Worm (Caenorhabditis elegans) whole organism, L2 larva: ENCODE results near the gene str-138.

Experiments
- C34F6.9 ChIP-seq: fragments of 150-350 bp; optimal IDR thresholded peaks from 2 replicates; lab custom pipeline; 2014; ENCODE audit warnings: missing biosample characterization, missing genetic modification characterization
- R02D3.7 ChIP-seq: fragments of 150-350 bp; optimal IDR thresholded peaks from 2 replicates; lab custom pipeline; 2014; ENCODE audit warnings: missing biosample characterization, missing genetic modification characterization
- Y55F3AM.14 ChIP-seq: fragments of 200-800 bp; sonication (Bioruptor generic); optimal IDR thresholded peaks from 2 replicates; lab custom pipeline; 2018; ENCODE audit warnings: mild to moderate bottlenecking, missing genetic modification characterization, missing compliant biosample characterization
- alr-1 ChIP-seq: fragments of 150-350 bp; optimal IDR thresholded peaks from 2 replicates; lab custom pipeline; 2014; ENCODE audit warnings: missing biosample characterization, missing genetic modification characterization
- aly-2 ChIP-seq: fragments of 150-350 bp; optimal IDR thresholded peaks from 2 replicates; lab custom pipeline; 2014; ENCODE audit warnings: missing biosample characterization, missing genetic modification characterization
- ama-1 ChIP-seq: fragments of 150-350 bp; optimal IDR thresholded peaks from 2 replicates; lab custom pipeline; 2018; ENCODE audit warnings: inconsistent platforms
- blmp-1 ChIP-seq: sonication (generic microtip); optimal IDR thresholded peaks from 2 replicates; lab custom pipeline; 2017; ENCODE audit warnings: missing genetic modification characterization, mild to moderate bottlenecking, missing compliant biosample characterization, antibody characterized with exemption, moderate library complexity; ENCODE audit not compliant: insufficient read depth
- ceh-82 ChIP-seq: fragments of 150-350 bp; optimal IDR thresholded peaks from 2 replicates; lab custom pipeline; 2014; ENCODE audit warnings: missing biosample characterization, missing genetic modification characterization
- crh-2 ChIP-seq: sonication (generic microtip); optimal IDR thresholded peaks from 2 replicates; lab custom pipeline; 2017; ENCODE audit warnings: missing biosample characterization, missing genetic modification characterization
- dmd-4 ChIP-seq: sonication (generic microtip); optimal IDR thresholded peaks from 2 replicates; lab custom pipeline; 2017; ENCODE audit warnings: missing biosample characterization, missing genetic modification characterization
- egl-27 ChIP-seq: sonication (generic microtip); optimal IDR thresholded peaks from 3 replicates; lab custom pipeline; 2017; ENCODE audit warnings: missing biosample characterization, missing genetic modification reagents, missing genetic modification characterization
- elt-1 ChIP-seq: fragments of 150-350 bp; optimal IDR thresholded peaks from 2 replicates; lab custom pipeline; 2014; ENCODE audit warnings: missing biosample characterization, missing genetic modification characterization
- fos-1 ChIP-seq: fragments of 150-350 bp; optimal IDR thresholded peaks from 2 replicates; lab custom pipeline; 2014; ENCODE audit warnings: missing biosample characterization, missing genetic modification characterization
- gmeb-1 ChIP-seq: fragments of 150-350 bp; optimal IDR thresholded peaks from 2 replicates; lab custom pipeline; 2014; ENCODE audit warnings: missing biosample characterization, missing genetic modification characterization
- lin-11 ChIP-seq: fragments of 150-350 bp; sonication (generic microtip); optimal IDR thresholded peaks from 2 replicates; lab custom pipeline; 2014; ENCODE audit warnings: missing biosample characterization, missing genetic modification characterization, inconsistent platforms, mixed read lengths
- lin-13 ChIP-seq: fragments of 150-350 bp; optimal IDR thresholded peaks from 2 replicates; lab custom pipeline; 2014; ENCODE audit warnings: missing biosample characterization, missing genetic modification reagents, missing genetic modification characterization
- lin-39 ChIP-seq: fragments of 150-350 bp; optimal IDR thresholded peaks from 2 replicates; lab custom pipeline; 2014; ENCODE audit warnings: missing biosample characterization, missing genetic modification reagents, missing genetic modification characterization
- lsy-2 ChIP-seq, 2 experiments: fragments of 150-350 bp in 1 of 2; sonication (generic microtip) in 1 of 2; optimal IDR thresholded peaks; 2 replicates each; lab custom pipeline; 2014 to 2017; ENCODE audit warnings: missing biosample characterization in 2 of 2, missing genetic modification characterization in 2 of 2
- mab-5 ChIP-seq: fragments of 150-350 bp; optimal IDR thresholded peaks from 2 replicates; lab custom pipeline; 2014; ENCODE audit warnings: missing biosample characterization, missing genetic modification characterization
- mbf-1 ChIP-seq: sonication (generic microtip); optimal IDR thresholded peaks from 2 replicates; lab custom pipeline; 2017; ENCODE audit warnings: missing biosample characterization, missing genetic modification characterization
- mdl-1 ChIP-seq, 2 experiments: fragments of 150-350 bp in 1 of 2; sonication (generic microtip) in 1 of 2; optimal IDR thresholded peaks; 2 replicates each; lab custom pipeline; 2017; ENCODE audit warnings: missing biosample characterization in 2 of 2, missing genetic modification characterization in 2 of 2
- nhr-10 ChIP-seq: sonication (generic microtip); optimal IDR thresholded peaks from 2 replicates; lab custom pipeline; 2017; ENCODE audit warnings: missing biosample characterization, missing genetic modification characterization
- nhr-11 ChIP-seq: fragments of 150-350 bp; optimal IDR thresholded peaks from 2 replicates; lab custom pipeline; 2014; ENCODE audit warnings: missing biosample characterization, missing genetic modification characterization
- nhr-21 ChIP-seq: fragments of 150-350 bp; optimal IDR thresholded peaks from 2 replicates; lab custom pipeline; 2014; ENCODE audit warnings: missing biosample characterization, missing genetic modification characterization
- nhr-23 ChIP-seq: fragments of 150-350 bp; optimal IDR thresholded peaks from 2 replicates; lab custom pipeline; 2014; ENCODE audit warnings: missing biosample characterization, missing genetic modification reagents, missing genetic modification characterization
- nhr-237 ChIP-seq: fragments of 150-350 bp; optimal IDR thresholded peaks from 2 replicates; lab custom pipeline; 2014; ENCODE audit warnings: missing biosample characterization, missing genetic modification characterization
- nhr-25 ChIP-seq: fragments of 150-350 bp; sonication (generic microtip); optimal IDR thresholded peaks from 3 replicates; lab custom pipeline; 2014; ENCODE audit warnings: missing biosample characterization, missing genetic modification characterization
- peb-1 ChIP-seq: fragments of 150-350 bp; optimal IDR thresholded peaks from 2 replicates; lab custom pipeline; 2014; ENCODE audit warnings: missing biosample characterization, missing genetic modification characterization
- sem-4 ChIP-seq: fragments of 150-350 bp; optimal IDR thresholded peaks from 2 replicates; lab custom pipeline; 2014; ENCODE audit warnings: missing biosample characterization, missing genetic modification reagents, missing genetic modification characterization
- skn-1 ChIP-seq: sonication (generic microtip); optimal IDR thresholded peaks from 2 replicates; lab custom pipeline; 2017; ENCODE audit warnings: missing biosample characterization, missing genetic modification characterization
- sma-3 ChIP-seq: sonication (generic microtip); optimal IDR thresholded peaks from 2 replicates; lab custom pipeline; 2016; ENCODE audit warnings: missing genetic modification reagents, missing genetic modification characterization, missing compliant biosample characterization
- sma-9 ChIP-seq, 2 experiments: fragments of 150-350 bp in 1 of 2; sonication (generic microtip) in 1 of 2; optimal IDR thresholded peaks; 2 replicates each; lab custom pipeline; 2014 to 2016; ENCODE audit warnings: missing genetic modification characterization in 2 of 2, mild to moderate bottlenecking in 1 of 2, missing biosample characterization in 1 of 2, missing compliant biosample characterization in 1 of 2, missing genetic modification reagents in 1 of 2, moderate library complexity in 1 of 2
- unc-39 ChIP-seq: fragments of 150-350 bp; optimal IDR thresholded peaks from 2 replicates; lab custom pipeline; 2014; ENCODE audit warnings: missing biosample characterization, missing genetic modification characterization
- unc-55 ChIP-seq: fragments of 150-350 bp; sonication (generic microtip); optimal IDR thresholded peaks from 3 replicates; lab custom pipeline; 2014; ENCODE audit warnings: missing biosample characterization, missing genetic modification reagents, missing genetic modification characterization
- unc-62 ChIP-seq: fragments of 150-350 bp; optimal IDR thresholded peaks from 2 replicates; lab custom pipeline; 2014; ENCODE audit warnings: missing biosample characterization, missing genetic modification reagents, missing genetic modification characterization
- zag-1 ChIP-seq: fragments of 150-350 bp; optimal IDR thresholded peaks from 2 replicates; lab custom pipeline; 2014; ENCODE audit warnings: missing biosample characterization, missing genetic modification characterization
- ztf-1 ChIP-seq: fragments of 200-800 bp; sonication (Bioruptor generic); conservative IDR thresholded peaks from 2 replicates; pipeline ENCODE4 v1.3.6; 2022; ENCODE audit warnings: missing genetic modification characterization, missing compliant biosample characterization

str-138 gene

DNA sequence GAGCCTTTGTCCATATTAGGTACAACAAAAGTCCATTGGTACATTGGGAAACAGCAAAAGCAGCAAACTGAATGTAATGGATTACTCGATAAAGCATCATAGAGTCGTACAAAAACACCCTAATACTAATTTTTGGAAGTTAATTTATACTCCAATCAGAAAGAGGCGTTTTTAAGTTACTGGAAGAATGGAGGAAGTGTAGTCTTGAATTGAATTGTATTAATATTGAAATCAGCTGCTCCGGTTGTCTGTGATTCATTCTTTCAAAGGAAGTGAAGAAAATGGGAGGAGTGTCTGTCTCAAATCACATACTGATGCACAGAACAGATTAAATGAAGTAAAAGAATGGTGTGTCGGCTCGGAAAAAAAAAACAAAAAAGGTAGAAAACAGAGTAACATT is 23.1 kb downstream of the str-138 start, which contains the start of gene str-131:
str-131 (minus strand) TSS at position 101 of the 400 bp plus-strand sequence.
- TF ChIP-seq unc-62 (GFP tag; lab: Kevin White, UChicago) (no peak), sma-3 (no peak), sem-4 (no peak), nhr-237 (no peak), lin-11 (tag; lab: Kevin White, UChicago) (no peak), ama-1 (lab: Kevin White, UChicago) (no peak), dmd-4 (tag; lab: Kevin White, UChicago) (no peak), nhr-11 (tag; lab: Kevin White, UChicago) (no peak), skn-1 (tag; lab: Kevin White, UChicago) (no peak), mbf-1 (tag; lab: Kevin White, UChicago) (no peak), fos-1 (tag; lab: Kevin White, UChicago) (no peak), unc-39 (tag; lab: Kevin White, UChicago) (no peak), nhr-25 (tag; lab: Kevin White, UChicago) (no peak), unc-55 (GFP tag; lab: Kevin White, UChicago) (no peak), crh-2 (no peak), egl-27 (no peak), lin-13 (GFP tag; lab: Kevin White, UChicago) (no peak), peb-1 (no peak), alr-1 (tag; lab: Kevin White, UChicago) (no peak), C34F6.9 (tag; lab: Kevin White, UChicago) (no peak)
- TF ChIP-seq, all 48 proteins: peak for 0

DNA sequence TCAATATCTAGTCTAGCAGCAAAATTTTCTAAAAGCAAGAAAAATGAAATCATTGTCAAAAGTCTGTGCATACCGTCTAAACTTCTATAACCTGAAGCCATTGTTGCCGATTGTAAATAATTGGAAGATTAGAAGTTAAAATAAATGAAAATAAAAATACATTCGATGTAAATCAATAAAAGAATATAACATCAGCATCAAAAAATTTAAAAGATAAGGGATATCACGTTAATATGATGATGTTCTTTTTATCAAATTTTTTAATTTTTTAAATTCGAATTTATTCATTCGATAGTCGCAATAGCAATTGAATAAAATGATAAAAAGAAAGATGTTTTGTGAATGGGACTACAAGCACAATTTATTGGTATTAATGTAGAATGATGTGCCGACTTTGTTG is 26.7 kb downstream of the str-138 start, which contains the start of gene C09H5.7:
C09H5.7 (minus strand) TSS at position 101 of the 400 bp plus-strand sequence.
- TF ChIP-seq mbf-1 (tag; lab: Kevin White, UChicago) (no peak), skn-1 (tag; lab: Kevin White, UChicago) (no peak), ama-1 (lab: Kevin White, UChicago) (no peak), sma-3 (no peak)

DNA sequence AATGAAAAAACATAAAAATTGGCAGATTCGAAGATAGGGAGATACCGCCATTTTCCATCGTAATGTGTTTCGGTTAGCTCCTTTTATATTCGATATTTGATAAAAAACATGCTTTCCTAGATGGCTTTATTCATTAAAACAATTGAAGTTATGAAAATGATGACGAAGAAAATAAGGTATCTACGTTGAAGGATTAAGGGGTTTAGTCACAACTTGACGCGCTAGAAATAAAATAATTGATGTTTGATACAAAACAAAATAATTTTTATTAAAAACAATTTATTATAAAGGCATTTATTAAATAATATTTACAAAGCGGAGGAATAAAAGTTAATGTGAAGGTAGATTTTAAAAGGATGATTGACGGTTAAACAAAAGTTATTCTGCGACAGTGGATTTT is 32.1 kb downstream of the str-138 start, which contains the start of gene str-130:
str-130 (minus strand) TSS at position 101 of the 400 bp plus-strand sequence.
- TF ChIP-seq unc-55 (GFP tag; lab: Kevin White, UChicago), result no peak
- TF ChIP-seq lin-39 (tag; lab: Kevin White, UChicago), result no peak
- no peak for TF ChIP-seq gmeb-1 (tag; lab: Kevin White, UChicago)
- TF ChIP-seq ceh-82 (tag; lab: Kevin White, UChicago), result no peak
- no peak for TF ChIP-seq lsy-2 (tag; optimal IDR thresholded peaks at IDR 0.05; lab: Kevin White, UChicago)
- TF ChIP-seq nhr-25 (tag; lab: Kevin White, UChicago), result no peak
- TF ChIP-seq nhr-21 (tag; lab: Kevin White, UChicago), result no peak
- TF ChIP-seq lin-11 (tag; lab: Kevin White, UChicago), result no peak
- no peak for TF ChIP-seq sma-9 (GFP tag; optimal IDR thresholded peaks at IDR 0.05; lab: Kevin White, UChicago)
- no peak for TF ChIP-seq sma-9 (tag; optimal IDR thresholded peaks at IDR 0.05; lab: Kevin White, UChicago)

- no peak for TF ChIP-seq gmeb-1 (tag; lab: Kevin White, UChicago)
- no peak for TF ChIP-seq nhr-25 (tag; lab: Kevin White, UChicago)
- no peak for TF ChIP-seq unc-62 (GFP tag; lab: Kevin White, UChicago)
- no peak for TF ChIP-seq zag-1 (tag; lab: Kevin White, UChicago)
- TF ChIP-seq ztf-1 (GFP tag; lab: Robert Waterston, UW), result no peak
- no peak for TF ChIP-seq skn-1 (tag; lab: Kevin White, UChicago)
- no peak for TF ChIP-seq mab-5
- TF ChIP-seq nhr-23 (tag; lab: Kevin White, UChicago), result no peak
- no peak for TF ChIP-seq unc-39 (tag; lab: Kevin White, UChicago)
- TF ChIP-seq lin-11 (tag; lab: Kevin White, UChicago), result no peak
- TF ChIP-seq elt-1 (tag; lab: Kevin White, UChicago), result no peak
- TF ChIP-seq blmp-1 (tag; lab: Kevin White, UChicago), result no peak
Observed at ce11 chrV:8092385-8092784, 33.9 kb downstream of the str-138 start, which contains the start of gene str-129. TSS of gene str-129 (minus strand) at chrV:8092485.

DNA sequence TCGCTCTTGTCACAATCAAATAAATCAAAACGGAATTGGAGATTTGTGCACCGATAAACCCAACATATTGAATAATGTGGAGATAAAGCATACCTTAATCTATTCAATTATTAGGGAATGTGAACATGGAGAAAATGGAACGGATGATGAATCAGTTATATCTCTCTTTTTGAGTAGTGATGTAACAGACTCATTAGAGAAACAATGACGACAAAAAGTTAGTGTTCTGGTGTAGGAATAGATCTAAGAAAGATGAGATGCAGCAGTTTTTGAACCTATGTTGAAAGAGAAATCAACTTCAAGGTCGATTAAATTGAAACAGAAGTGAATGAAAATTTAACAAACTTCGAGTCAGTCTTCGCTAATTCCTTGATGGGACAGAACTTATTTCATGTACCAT is 36.9 kb downstream of the str-138 start, which contains the start of gene str-146:
str-146 (minus strand) TSS at position 101 of the 400 bp plus-strand sequence.
- TF ChIP-seq aly-2 (tag; lab: Kevin White, UChicago), result no peak
- no peak for TF ChIP-seq blmp-1 (tag; lab: Kevin White, UChicago)
- no peak for TF ChIP-seq R02D3.7 (tag; lab: Kevin White, UChicago)
- TF ChIP-seq dmd-4 (tag; lab: Kevin White, UChicago), result no peak
- TF ChIP-seq unc-39 (tag; lab: Kevin White, UChicago), result no peak
- no peak for TF ChIP-seq sem-4
- no peak for TF ChIP-seq mab-5
- no peak for TF ChIP-seq Y55F3AM.14 (GFP tag; lab: Kevin White, UChicago)
- TF ChIP-seq mbf-1 (tag; lab: Kevin White, UChicago), result no peak
- no peak for TF ChIP-seq nhr-25 (tag; lab: Kevin White, UChicago)
- no peak for TF ChIP-seq peb-1
- TF ChIP-seq fos-1 (tag; lab: Kevin White, UChicago), result no peak
- no peak for TF ChIP-seq nhr-23 (tag; lab: Kevin White, UChicago)
- TF ChIP-seq mdl-1 (tag; optimal IDR thresholded peaks at IDR 0.05; lab: Kevin White, UChicago), result no peak
- no peak for TF ChIP-seq sma-3
- TF ChIP-seq unc-55 (GFP tag; lab: Kevin White, UChicago), result no peak
- no peak for TF ChIP-seq nhr-10 (tag; lab: Kevin White, UChicago)
- no peak for TF ChIP-seq egl-27
